Fruit fly (Drosophila melanogaster) whole organism, wandering third instar larva: ENCODE results near the gene CG18662.

Source experiments
- Abd-B ChIP-seq: fragments of >200 bp; optimal IDR thresholded peaks from 2 replicates; lab custom pipeline; 2017; ENCODE audit warnings: missing biosample characterization, missing genetic modification characterization
- CG32264 ChIP-seq: fragments of 200-800 bp; sonication (Bioruptor generic); optimal IDR thresholded peaks from 2 replicates; lab custom pipeline; 2016; ENCODE audit warnings: missing biosample characterization, missing genetic modification characterization
- CG9705 ChIP-seq: fragments of 200-800 bp; sonication (Bioruptor generic); optimal IDR thresholded peaks from 2 replicates; lab custom pipeline; 2018; ENCODE audit warnings: missing biosample characterization, mild to moderate bottlenecking, missing genetic modification characterization
- CrebA ChIP-seq: fragments of 200-800 bp; sonication (Bioruptor generic); optimal IDR thresholded peaks from 2 replicates; lab custom pipeline; 2016; ENCODE audit warnings: missing biosample characterization, mild to moderate bottlenecking, missing genetic modification characterization, borderline replicate concordance
- Dfd ChIP-seq: fragments of >200 bp; optimal IDR thresholded peaks from 2 replicates; lab custom pipeline; 2017; ENCODE audit warnings: missing biosample characterization, missing genetic modification characterization
- Dif ChIP-seq: fragments of 200-275, 200-300 bp; sonication (Bioruptor generic); optimal IDR thresholded peaks from 2 replicates; lab custom pipeline; 2018; ENCODE audit warnings: missing biosample characterization, missing genetic modification characterization; ENCODE audit not compliant: partially characterized antibody
- GATAd ChIP-seq: sonication (Bioruptor generic); optimal IDR thresholded peaks from 2 replicates; lab custom pipeline; 2016; ENCODE audit warnings: missing biosample characterization, missing genetic modification characterization
- HLH106 ChIP-seq: fragments of 200-800 bp; optimal IDR thresholded peaks from 3 replicates; lab custom pipeline; 2019; ENCODE audit warnings: missing biosample characterization, mild to moderate bottlenecking, missing genetic modification characterization, moderate library complexity
- Hnf4 ChIP-seq: fragments of 200-800 bp; sonication (Bioruptor generic); optimal IDR thresholded peaks from 2 replicates; lab custom pipeline; 2016; ENCODE audit warnings: missing biosample characterization, mild to moderate bottlenecking, missing genetic modification characterization
- Hr78 ChIP-seq: fragments of >200 bp; optimal IDR thresholded peaks from 2 replicates; lab custom pipeline; 2017; ENCODE audit warnings: missing biosample characterization, missing genetic modification characterization
- Hr83 ChIP-seq: fragments of 200-300 bp; sonication (Bioruptor generic); optimal IDR thresholded peaks from 2 replicates; lab custom pipeline; 2016; ENCODE audit warnings: missing biosample characterization, mild to moderate bottlenecking, missing genetic modification characterization, moderate library complexity; ENCODE audit not compliant: poor library complexity, severe bottlenecking
- Jra ChIP-seq: sonication (Bioruptor generic); optimal IDR thresholded peaks from 2 replicates; lab custom pipeline; 2016; ENCODE audit warnings: missing biosample characterization, missing genetic modification characterization
- Mio ChIP-seq: sonication (Bioruptor generic); optimal IDR thresholded peaks from 2 replicates; lab custom pipeline; 2016; ENCODE audit warnings: missing biosample characterization, missing genetic modification characterization
- Myc ChIP-seq: fragments of >200 bp; optimal IDR thresholded peaks from 2 replicates; lab custom pipeline; 2017
- N ChIP-seq: fragments of >200 bp; optimal IDR thresholded peaks from 2 replicates; lab custom pipeline; 2018; ENCODE audit warnings: missing biosample characterization, missing external identifiers, missing genetic modification characterization
- OdsH ChIP-seq: fragments of 200-800 bp; sonication (Bioruptor generic); optimal IDR thresholded peaks from 2 replicates; lab custom pipeline; 2016; ENCODE audit warnings: missing biosample characterization, mild to moderate bottlenecking, missing genetic modification characterization
- Rel ChIP-seq, 2 experiments: fragments of 200-800 bp; sonication (Bioruptor generic) in 1 of 2; optimal IDR thresholded peaks; 2 replicates in 1 of 2; 3 replicates in 1 of 2; lab custom pipeline; 2016 to 2019; ENCODE audit warnings: mild to moderate bottlenecking in 2 of 2, missing biosample characterization in 2 of 2, missing genetic modification characterization in 2 of 2, moderate library complexity in 1 of 2
- Sp1 ChIP-seq: fragments of 200-800 bp; sonication (Bioruptor generic); optimal IDR thresholded peaks from 3 replicates; lab custom pipeline; 2019; ENCODE audit warnings: missing biosample characterization, mild to moderate bottlenecking, missing genetic modification characterization, moderate library complexity
- Vsx2 ChIP-seq: fragments of 200-300, 225-300 bp; sonication (Bioruptor generic); optimal IDR thresholded peaks from 2 replicates; lab custom pipeline; 2018; ENCODE audit warnings: missing biosample characterization, missing genetic modification characterization; ENCODE audit not compliant: partially characterized antibody
- br ChIP-seq: fragments of 200-800 bp; sonication (Bioruptor generic); optimal IDR thresholded peaks from 2 replicates; lab custom pipeline; 2016; ENCODE audit warnings: missing biosample characterization, missing genetic modification characterization
- brk ChIP-seq: fragments of 200-800 bp; sonication (Bioruptor generic); optimal IDR thresholded peaks from 2 replicates; lab custom pipeline; 2016; ENCODE audit warnings: missing biosample characterization, mild to moderate bottlenecking, missing genetic modification characterization
- dl ChIP-seq, 2 experiments: fragments of 175-275, 200-275 bp in 1 of 2; fragments of 200-275 bp in 1 of 2; sonication (Bioruptor generic); optimal IDR thresholded peaks; lab custom pipeline; 2018; ENCODE audit warnings: mild to moderate bottlenecking in 2 of 2, missing biosample characterization in 2 of 2, missing genetic modification characterization in 2 of 2, moderate library complexity in 2 of 2; ENCODE audit not compliant: partially characterized antibody in 2 of 2, insufficient read depth in 1 of 2
- dmrt93B ChIP-seq: fragments of 200-800 bp; sonication (Bioruptor generic); optimal IDR thresholded peaks from 2 replicates; lab custom pipeline; 2018; ENCODE audit warnings: missing biosample characterization, mild to moderate bottlenecking, missing genetic modification characterization
- dsf ChIP-seq: sonication (Bioruptor generic); optimal IDR thresholded peaks from 2 replicates; lab custom pipeline; 2016; ENCODE audit warnings: missing biosample characterization, missing genetic modification characterization, borderline replicate concordance
- ey ChIP-seq: fragments of 200-800 bp; sonication (Bioruptor generic); optimal IDR thresholded peaks from 2 replicates; lab custom pipeline; 2016; ENCODE audit warnings: missing biosample characterization, missing genetic modification characterization
- foxo ChIP-seq, 2 experiments: fragments of 200-800 bp; sonication (Bioruptor generic); optimal IDR thresholded peaks; 2 replicates in 1 of 2; 3 replicates in 1 of 2; lab custom pipeline; 2016 to 2017; ENCODE audit warnings: missing biosample characterization in 2 of 2, missing genetic modification characterization in 2 of 2
- fru ChIP-seq: fragments of 200-800 bp; sonication (Bioruptor generic); optimal IDR thresholded peaks from 3 replicates; lab custom pipeline; 2016; ENCODE audit warnings: missing biosample characterization, mild to moderate bottlenecking, missing genetic modification characterization
- h ChIP-seq: fragments of 200-800 bp; sonication (Bioruptor generic); optimal IDR thresholded peaks from 3 replicates; lab custom pipeline; 2016; ENCODE audit warnings: missing biosample characterization, mild to moderate bottlenecking, missing genetic modification characterization
- jim ChIP-seq: fragments of 175-275, 200-325 bp; sonication (Bioruptor generic); optimal IDR thresholded peaks from 2 replicates; lab custom pipeline; 2016; ENCODE audit warnings: missing biosample characterization, mild to moderate bottlenecking, missing genetic modification characterization
- lola ChIP-seq: fragments of >200 bp; optimal IDR thresholded peaks from 2 replicates; lab custom pipeline; 2017; ENCODE audit warnings: missing biosample characterization, missing genetic modification characterization
- pan ChIP-seq: fragments of >200 bp; optimal IDR thresholded peaks from 2 replicates; lab custom pipeline; 2017
- psq ChIP-seq: fragments of 200-800 bp; sonication (Bioruptor generic); optimal IDR thresholded peaks from 3 replicates; lab custom pipeline; 2017; ENCODE audit warnings: missing biosample characterization, mild to moderate bottlenecking, missing genetic modification characterization, moderate library complexity
- rgr ChIP-seq: fragments of 200-800 bp; sonication (Bioruptor generic); optimal IDR thresholded peaks from 3 replicates; lab custom pipeline; 2016; ENCODE audit warnings: missing biosample characterization, mild to moderate bottlenecking, missing genetic modification characterization
- sage ChIP-seq: fragments of 200-800 bp; sonication (Bioruptor generic); optimal IDR thresholded peaks from 2 replicates; lab custom pipeline; 2016; ENCODE audit warnings: missing biosample characterization, mild to moderate bottlenecking, missing genetic modification characterization
- sv ChIP-seq: fragments of 200-800 bp; sonication (Bioruptor generic); optimal IDR thresholded peaks from 3 replicates; lab custom pipeline; 2016; ENCODE audit warnings: missing biosample characterization, missing genetic modification characterization
- tai ChIP-seq: sonication (Bioruptor generic); optimal IDR thresholded peaks from 2 replicates; lab custom pipeline; 2016; ENCODE audit warnings: missing biosample characterization, missing genetic modification characterization
- usp ChIP-seq: fragments of >200 bp; optimal IDR thresholded peaks from 2 replicates; lab custom pipeline; 2017; ENCODE audit warnings: missing biosample characterization, missing genetic modification characterization
- woc ChIP-seq: sonication (Bioruptor generic); optimal IDR thresholded peaks from 2 replicates; lab custom pipeline; 2016; ENCODE audit warnings: missing biosample characterization, mild to moderate bottlenecking, missing genetic modification characterization

The CG18662 gene

DNA sequence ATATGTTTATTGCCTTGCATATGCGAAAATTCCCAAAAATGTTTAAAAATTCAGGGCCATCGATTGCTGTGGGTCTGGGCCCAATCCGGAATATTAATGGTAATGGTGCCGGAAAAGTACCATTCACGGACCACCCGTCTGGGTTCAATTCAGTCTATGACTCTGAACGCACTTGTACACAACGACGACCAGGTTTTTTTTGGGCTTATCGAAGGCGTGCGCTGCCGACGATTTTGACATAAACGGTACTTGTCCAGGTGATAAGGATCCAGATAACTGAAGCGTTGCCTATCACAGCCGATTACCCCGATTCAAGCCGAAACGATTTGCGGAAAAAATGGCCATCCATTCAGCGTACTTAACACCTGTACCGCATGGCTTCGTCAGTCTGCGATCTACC, 11.1 kb downstream of the CG18662 start, which contains the start of gene CG9555:
Gene CG9555, plus strand, starts transcription at position 153 of the 400 bp plus-strand sequence.
- TF ChIP-seq lola (GFP tag; lab: Kevin White, UChicago), result no peak
- no peak for TF ChIP-seq Rel (GFP tag; optimal IDR thresholded peaks at IDR 0.05; lab: Kevin White, UChicago)
- TF ChIP-seq Rel (tag; optimal IDR thresholded peaks at IDR 0.05; lab: Kevin White, UChicago), result peak; percentile 86
- TF ChIP-seq h (GFP tag; lab: Kevin White, UChicago), result peak; percentile 92
- no peak for TF ChIP-seq sage (GFP tag; lab: Kevin White, UChicago)

DNA sequence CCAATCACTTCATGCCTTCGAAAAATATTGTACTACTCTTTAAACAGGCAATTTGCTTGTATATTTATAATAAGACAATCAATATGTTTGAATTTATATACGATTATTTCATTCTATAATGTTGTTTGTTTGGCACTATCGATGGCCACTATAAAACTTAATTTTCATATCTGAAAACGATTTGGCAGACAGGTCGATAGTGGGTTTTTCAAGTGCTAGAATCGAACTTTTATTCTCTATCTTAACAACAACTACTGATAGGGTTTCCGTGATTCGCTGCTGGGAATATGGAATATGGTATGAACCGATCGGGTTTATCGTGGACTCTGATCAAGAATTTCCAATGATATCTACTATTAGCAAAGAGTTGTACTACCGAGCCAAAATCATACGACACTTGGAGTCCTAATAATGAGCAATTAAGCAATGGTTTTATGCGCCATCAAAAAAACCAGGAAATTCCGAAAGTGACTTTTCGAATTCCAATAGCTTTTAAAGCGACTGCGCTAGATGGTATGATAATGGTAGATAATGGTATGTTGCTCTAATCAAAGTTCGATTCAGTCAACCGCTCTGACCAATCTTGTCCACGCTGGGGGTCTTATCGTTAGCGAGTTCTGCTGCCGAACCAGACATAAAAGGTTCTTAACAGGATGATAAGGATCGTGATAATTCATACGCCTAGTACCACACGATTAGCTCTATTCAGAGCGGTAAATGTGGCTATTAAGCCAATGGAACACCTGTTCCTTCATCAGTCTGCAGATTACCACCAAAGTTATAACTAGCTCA, 13.4 kb downstream of the CG18662 start, which contains the start of gene CG17906:
Gene CG17906, plus strand, starts transcription at position 742 of the 792 bp plus-strand sequence.
- no peak for TF ChIP-seq lola (GFP tag; lab: Kevin White, UChicago)
- TF ChIP-seq Abd-B (GFP tag; lab: Kevin White, UChicago), result no peak
- no peak for TF ChIP-seq Vsx2 (GFP tag; lab: Kevin White, UChicago)
- no peak for TF ChIP-seq woc (GFP tag; lab: Kevin White, UChicago)
- no peak for TF ChIP-seq N (GFP tag; lab: Kevin White, UChicago)
- no peak for TF ChIP-seq sage (GFP tag; lab: Kevin White, UChicago)
- TF ChIP-seq CG32264, result no peak
- TF ChIP-seq HLH106 (tag; lab: Kevin White, UChicago), result no peak
- TF ChIP-seq pan (lab: Kevin White, UChicago), result no peak
- TF ChIP-seq jim (GFP tag; lab: Kevin White, UChicago), result no peak
- no peak for TF ChIP-seq Hnf4
- TF ChIP-seq rgr (GFP tag; lab: Kevin White, UChicago), result no peak
- no peak for TF ChIP-seq OdsH (GFP tag; lab: Kevin White, UChicago)
- TF ChIP-seq Hr78 (GFP tag; lab: Kevin White, UChicago), result no peak
- no peak for TF ChIP-seq Mio (GFP tag; lab: Kevin White, UChicago)
- no peak for TF ChIP-seq Rel (GFP tag; optimal IDR thresholded peaks at IDR 0.05; lab: Kevin White, UChicago)
- no peak for TF ChIP-seq Rel (tag; optimal IDR thresholded peaks at IDR 0.05; lab: Kevin White, UChicago)
- no peak for TF ChIP-seq h (GFP tag; lab: Kevin White, UChicago)
- no peak for TF ChIP-seq ey (GFP tag; lab: Kevin White, UChicago)
- TF ChIP-seq foxo (GFP tag; optimal IDR thresholded peaks at IDR 0.05; lab: Kevin White, UChicago), result no peak

DNA sequence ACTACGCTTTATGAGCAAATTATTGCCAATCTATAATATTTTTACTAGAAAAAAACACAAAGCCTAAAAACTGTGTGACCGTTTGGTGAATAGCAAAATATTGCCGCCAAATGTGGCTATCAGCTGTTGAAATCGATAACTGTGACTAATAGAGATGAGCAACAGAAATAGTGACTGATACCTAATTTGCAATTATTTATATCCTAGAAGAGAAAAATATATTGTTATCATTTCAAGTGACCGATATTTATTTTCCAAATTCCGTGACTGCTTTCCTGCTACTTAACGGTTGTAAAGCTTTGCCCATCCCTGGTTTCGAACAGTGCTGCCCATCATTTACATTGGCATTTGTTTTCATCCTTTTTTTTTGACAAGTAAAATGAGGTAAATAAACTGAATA, 16.8 kb downstream of the CG18662 start, which contains the start of the genes alien and CG18661:
Gene alien, minus strand, starts transcription at position 95 of the 400 bp plus-strand sequence.
Gene CG18661, plus strand, starts transcription at position 321 of the 400 bp plus-strand sequence.
- TF ChIP-seq lola (GFP tag; lab: Kevin White, UChicago), result no peak
- peak; percentile 7 to 94 for TF ChIP-seq foxo (GFP tag; optimal IDR thresholded peaks at IDR 0.05; lab: Kevin White, UChicago)
- peak; percentile 73 for TF ChIP-seq psq (GFP tag; lab: Kevin White, UChicago)
- no peak for TF ChIP-seq Dfd (GFP tag; lab: Kevin White, UChicago)
- TF ChIP-seq pan (lab: Kevin White, UChicago), result no peak
- no peak for TF ChIP-seq sage (GFP tag; lab: Kevin White, UChicago)
- TF ChIP-seq Hr83 (GFP tag; lab: Kevin White, UChicago), result peak; percentile 53
- peak; percentile 78 for TF ChIP-seq HLH106 (tag; lab: Kevin White, UChicago)
- no peak for TF ChIP-seq Abd-B (GFP tag; lab: Kevin White, UChicago)
- peak; percentile 51 for TF ChIP-seq OdsH (GFP tag; lab: Kevin White, UChicago)
- peak; percentile 75 for TF ChIP-seq sv
- TF ChIP-seq Hnf4, result peak; percentile 82
- TF ChIP-seq fru, result peak; percentile 91
- TF ChIP-seq brk, result peak; percentile 84
- peak; percentile 66 for TF ChIP-seq Jra
- TF ChIP-seq dmrt93B, result peak; percentile 70
- no peak for TF ChIP-seq N (GFP tag; lab: Kevin White, UChicago)
- TF ChIP-seq Dif (GFP tag; lab: Kevin White, UChicago), result no peak
- peak; percentile 20 for TF ChIP-seq dsf
- no peak for TF ChIP-seq CrebA
- no peak for TF ChIP-seq usp (GFP tag; lab: Kevin White, UChicago)
- no peak for TF ChIP-seq Vsx2 (GFP tag; lab: Kevin White, UChicago)
- peak; percentile 75 for TF ChIP-seq GATAd (GFP tag; lab: Kevin White, UChicago)
- peak; percentile 83 for TF ChIP-seq tai (GFP tag; lab: Kevin White, UChicago)
- TF ChIP-seq Sp1, result peak; percentile 60
- peak; percentile 56 for TF ChIP-seq CG9705 (GFP tag; lab: Kevin White, UChicago)
- TF ChIP-seq ey (GFP tag; lab: Kevin White, UChicago), result peak; percentile 94
- no peak for TF ChIP-seq Mio (GFP tag; lab: Kevin White, UChicago)
- peak; percentile 44 for TF ChIP-seq br
- no peak for TF ChIP-seq Hr78 (GFP tag; lab: Kevin White, UChicago)
- TF ChIP-seq jim (GFP tag; lab: Kevin White, UChicago), result no peak
- peak; percentile 56 for TF ChIP-seq h (GFP tag; lab: Kevin White, UChicago)
- peak; percentile 73 for TF ChIP-seq woc (GFP tag; lab: Kevin White, UChicago)
- peak; percentile 62 for TF ChIP-seq rgr (GFP tag; lab: Kevin White, UChicago)
- peak; percentile 15 for TF ChIP-seq Myc (lab: Kevin White, UChicago)
- TF ChIP-seq dl (GFP tag; optimal IDR thresholded peaks at IDR 0.05; lab: Kevin White, UChicago; ENCODE audit: insufficient read depth in 1 of 2, partially characterized antibody in 2 of 2), result no peak
- TF ChIP-seq CG32264, result no peak
- TF ChIP-seq Rel (GFP tag; optimal IDR thresholded peaks at IDR 0.05; lab: Kevin White, UChicago), result no peak
- no peak for TF ChIP-seq Rel (tag; optimal IDR thresholded peaks at IDR 0.05; lab: Kevin White, UChicago)
